Worm (Caenorhabditis elegans) whole organism, young adult: ENCODE data around the gene fbxa-112.

Experiments
- F10E7.11 ChIP-seq: sonication (generic microtip); optimal IDR thresholded peaks from 2 replicates; lab custom pipeline; 2017; ENCODE audit warnings: mild to moderate bottlenecking, missing genetic modification characterization, moderate library complexity, missing compliant biosample characterization
- F23B12.7 ChIP-seq: sonication (generic microtip); optimal IDR thresholded peaks from 2 replicates; lab custom pipeline; 2017; ENCODE audit warnings: missing genetic modification characterization, mild to moderate bottlenecking, missing compliant biosample characterization, antibody characterized with exemption, moderate library complexity; ENCODE audit not compliant: insufficient read depth
- F39B2.1 ChIP-seq: fragments of 200-800 bp; sonication (Bioruptor generic); IDR thresholded peaks from 2 replicates; pipeline ENCODE4 v1.3.6; 2022; ENCODE audit warnings: missing genetic modification reagents, missing genetic modification characterization, missing compliant biosample characterization
- F55B11.4 ChIP-seq: sonication (generic microtip); optimal IDR thresholded peaks from 2 replicates; lab custom pipeline; 2016; ENCODE audit warnings: missing compliant biosample characterization, missing genetic modification characterization, borderline replicate concordance; ENCODE audit not compliant: insufficient read depth
- F57A8.1 ChIP-seq: fragments of 200-800 bp; sonication (Bioruptor generic); optimal IDR thresholded peaks from 2 replicates; lab custom pipeline; 2018; ENCODE audit warnings: mild to moderate bottlenecking, missing genetic modification characterization, moderate library complexity, missing compliant biosample characterization
- K11D2.4 ChIP-seq: fragments of 200-800 bp; sonication (Bioruptor generic); IDR thresholded peaks from 2 replicates; pipeline ENCODE4 v1.3.6; 2022; ENCODE audit warnings: missing genetic modification reagents, missing genetic modification characterization, missing compliant biosample characterization
- K12H6.12 ChIP-seq: fragments of 200-800 bp; sonication (Bioruptor generic); optimal IDR thresholded peaks from 2 replicates; lab custom pipeline; 2018; ENCODE audit warnings: mild to moderate bottlenecking, missing genetic modification characterization, missing compliant biosample characterization
- Y56A3A.18 ChIP-seq: fragments of 200-800 bp; sonication (Bioruptor generic); IDR thresholded peaks from 2 replicates; pipeline ENCODE4 v1.3.6; 2022; ENCODE audit warnings: missing genetic modification reagents, missing genetic modification characterization, missing compliant biosample characterization
- Y79H2A.3 ChIP-seq: fragments of 200-800 bp; sonication (Bioruptor generic); conservative IDR thresholded peaks from 2 replicates; pipeline ENCODE4 v1.3.6; 2022; ENCODE audit warnings: missing genetic modification reagents, missing genetic modification characterization, missing compliant biosample characterization
- atf-7 ChIP-seq: sonication (generic microtip); optimal IDR thresholded peaks from 2 replicates; lab custom pipeline; 2017; ENCODE audit warnings: mild to moderate bottlenecking, missing genetic modification characterization, missing compliant biosample characterization
- athp-1 ChIP-seq: sonication (generic microtip); optimal IDR thresholded peaks from 2 replicates; lab custom pipeline; 2017; ENCODE audit warnings: mild to moderate bottlenecking, missing genetic modification characterization, missing compliant biosample characterization
- attf-3 ChIP-seq: fragments of 200-800 bp; sonication (Bioruptor generic); conservative IDR thresholded peaks from 2 replicates; pipeline ENCODE4 v1.3.6; 2022; ENCODE audit warnings: missing genetic modification reagents, missing genetic modification characterization, missing compliant biosample characterization
- attf-6 ChIP-seq: fragments of 200-800 bp; sonication (Bioruptor generic); IDR thresholded peaks from 2 replicates; pipeline ENCODE4 v1.3.6; 2022; ENCODE audit warnings: missing genetic modification reagents, missing genetic modification characterization, missing compliant biosample characterization
- ceh-27 ChIP-seq: fragments of 200-800 bp; sonication (Bioruptor generic); optimal IDR thresholded peaks from 2 replicates; lab custom pipeline; 2018; ENCODE audit warnings: mild to moderate bottlenecking, missing genetic modification characterization, moderate library complexity, missing compliant biosample characterization
- chd-7 ChIP-seq: sonication (generic microtip); optimal IDR thresholded peaks from 2 replicates; lab custom pipeline; 2016; ENCODE audit warnings: mild to moderate bottlenecking, missing genetic modification characterization, moderate library complexity, missing compliant biosample characterization
- dpl-1 ChIP-seq: fragments of 150-350 bp; optimal IDR thresholded peaks from 2 replicates; lab custom pipeline; 2014; ENCODE audit warnings: missing biosample characterization, missing genetic modification reagents, missing genetic modification characterization
- efl-1 ChIP-seq: fragments of 150-350 bp; optimal IDR thresholded peaks from 2 replicates; lab custom pipeline; 2014; ENCODE audit warnings: missing biosample characterization, missing genetic modification reagents, missing genetic modification characterization
- egl-44 ChIP-seq: fragments of 200-800 bp; sonication (Bioruptor generic); IDR thresholded peaks from 2 replicates; pipeline ENCODE4 v1.3.6; 2022; ENCODE audit warnings: missing genetic modification reagents, missing genetic modification characterization, missing compliant biosample characterization
- gei-17 ChIP-seq: fragments of 200-800 bp; sonication (Bioruptor generic); optimal IDR thresholded peaks from 2 replicates; lab custom pipeline; 2018; ENCODE audit warnings: mild to moderate bottlenecking, missing genetic modification characterization, missing compliant biosample characterization
- him-1 ChIP-seq: sonication (generic microtip); optimal IDR thresholded peaks from 2 replicates; lab custom pipeline; 2016; ENCODE audit warnings: missing genotype, missing genetic modification reagents, missing genetic modification characterization, missing compliant biosample characterization
- hmg-1.2 ChIP-seq: fragments of 200-800 bp; sonication (Bioruptor generic); IDR thresholded peaks from 2 replicates; pipeline ENCODE4 v1.3.6; 2022; ENCODE audit warnings: missing genetic modification reagents, missing genetic modification characterization, missing compliant biosample characterization
- hrde-1 ChIP-seq: sonication (generic microtip); optimal IDR thresholded peaks from 2 replicates; lab custom pipeline; 2016; ENCODE audit warnings: missing genetic modification characterization, mild to moderate bottlenecking, missing compliant biosample characterization, moderate library complexity, missing genotype, missing genetic modification reagents, borderline replicate concordance
- madf-3 ChIP-seq: fragments of 200-800 bp; sonication (Bioruptor generic); IDR thresholded peaks from 2 replicates; pipeline ENCODE4 v1.3.6; 2022; ENCODE audit warnings: missing genetic modification reagents, missing genetic modification characterization, missing compliant biosample characterization
- madf-6 ChIP-seq: fragments of 200-800 bp; sonication (Bioruptor generic); IDR thresholded peaks from 2 replicates; pipeline ENCODE4 v1.3.6; 2022; ENCODE audit warnings: missing genetic modification reagents, missing genetic modification characterization, missing compliant biosample characterization
- madf-8 ChIP-seq: fragments of 200-800 bp; sonication (Bioruptor generic); conservative IDR thresholded peaks from 2 replicates; pipeline ENCODE4 v1.3.6; 2022; ENCODE audit warnings: missing genetic modification reagents, missing genetic modification characterization, missing compliant biosample characterization
- mel-28 ChIP-seq: sonication (generic microtip); optimal IDR thresholded peaks from 2 replicates; lab custom pipeline; 2016; ENCODE audit warnings: borderline replicate concordance, mild to moderate bottlenecking, missing genetic modification characterization, missing compliant biosample characterization
- nfya-2 ChIP-seq: fragments of 200-800 bp; sonication (Bioruptor generic); IDR thresholded peaks from 2 replicates; pipeline ENCODE4 v1.3.6; 2022; ENCODE audit warnings: missing genetic modification reagents, missing genetic modification characterization, missing compliant biosample characterization
- nhr-179 ChIP-seq: sonication (generic microtip); optimal IDR thresholded peaks from 2 replicates; lab custom pipeline; 2016; ENCODE audit warnings: mild to moderate bottlenecking, missing genetic modification characterization, missing compliant biosample characterization
- pbrm-1 ChIP-seq: fragments of 200-800 bp; sonication (Bioruptor generic); IDR thresholded peaks from 2 replicates; pipeline ENCODE4 v1.3.6; 2022; ENCODE audit warnings: missing genetic modification reagents, missing genetic modification characterization, missing compliant biosample characterization
- pha-4 ChIP-seq: fragments of 150-350 bp; sonication (generic microtip); optimal IDR thresholded peaks from 2 replicates; lab custom pipeline; 2014; ENCODE audit warnings: missing biosample characterization, missing genetic modification reagents, missing genetic modification characterization
- sea-2 ChIP-seq: fragments of 200-800 bp; sonication (Bioruptor generic); IDR thresholded peaks from 2 replicates; pipeline ENCODE4 v1.3.6; 2022; ENCODE audit warnings: missing genetic modification characterization, missing compliant biosample characterization
- snpc-3.4 ChIP-seq: sonication (generic microtip); optimal IDR thresholded peaks from 2 replicates; lab custom pipeline; 2017; ENCODE audit warnings: missing genetic modification characterization, mild to moderate bottlenecking, missing compliant biosample characterization, antibody characterized with exemption, moderate library complexity, missing genotype, missing genetic modification reagents
- snpc-4 ChIP-seq, 5 experiments: fragments of 150-350 bp in 1 of 5; sonication (generic microtip) in 4 of 5; optimal IDR thresholded peaks; 2 replicates each; lab custom pipeline; 2014 to 2018; ENCODE audit warnings: missing genetic modification characterization in 5 of 5, missing biosample characterization in 3 of 5, antibody characterized with exemption in 2 of 5, mild to moderate bottlenecking in 2 of 5, missing compliant biosample characterization in 2 of 5, missing genotype in 2 of 5, moderate library complexity in 2 of 5, missing genetic modification reagents in 1 of 5
- sptf-2 ChIP-seq: fragments of 200-800 bp; sonication (Bioruptor generic); optimal IDR thresholded peaks from 2 replicates; lab custom pipeline; 2018; ENCODE audit warnings: mild to moderate bottlenecking, missing genetic modification characterization, missing compliant biosample characterization
- unc-62 ChIP-seq: fragments of 150-350 bp; optimal IDR thresholded peaks from 2 replicates; lab custom pipeline; 2014; ENCODE audit warnings: missing biosample characterization, missing genetic modification reagents, missing genetic modification characterization
- xnd-1 ChIP-seq: sonication (generic microtip); optimal IDR thresholded peaks from 2 replicates; lab custom pipeline; 2016; ENCODE audit warnings: missing genotype, missing genetic modification reagents, missing genetic modification characterization, missing compliant biosample characterization
- ztf-6 ChIP-seq: fragments of 200-800 bp; sonication (Bioruptor generic); IDR thresholded peaks from 2 replicates; pipeline ENCODE4 v1.3.6; 2022; ENCODE audit warnings: missing genetic modification reagents, missing genetic modification characterization, missing compliant biosample characterization

fbxa-112 gene

DNA sequence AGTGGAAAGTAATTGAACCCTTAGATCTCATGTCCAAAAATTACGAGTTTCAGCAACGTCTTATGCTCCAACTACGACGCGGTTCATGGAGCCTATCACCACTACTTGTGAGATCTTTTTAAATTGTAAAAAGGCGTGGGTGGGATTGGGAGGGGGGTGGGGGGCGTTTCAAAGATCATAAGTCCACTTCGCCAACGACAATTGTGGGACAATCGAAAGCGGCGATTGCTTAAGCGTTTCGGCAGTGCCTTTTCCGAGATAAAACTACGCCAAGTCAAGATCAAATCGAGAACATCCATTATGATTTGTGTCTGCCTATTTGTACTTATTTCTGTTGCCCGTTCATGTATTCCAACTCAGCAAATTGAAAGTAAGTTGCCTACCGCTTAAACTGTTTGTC, 8.3 kb upstream of the fbxa-112 start, which contains the start of gene clec-239:
clec-239 (plus strand) TSS at position 301 of the 400 bp plus-strand sequence.
- TF ChIP-seq ztf-6 (GFP tag; lab: Robert Waterston, UW) (no peak), chd-7 (tag; lab: Kevin White, UChicago) (no peak), hrde-1 (no peak), unc-62 (GFP tag; lab: Kevin White, UChicago) (no peak), mel-28 (tag; lab: Kevin White, UChicago) (no peak), nhr-179 (tag; lab: Kevin White, UChicago) (no peak)

DNA sequence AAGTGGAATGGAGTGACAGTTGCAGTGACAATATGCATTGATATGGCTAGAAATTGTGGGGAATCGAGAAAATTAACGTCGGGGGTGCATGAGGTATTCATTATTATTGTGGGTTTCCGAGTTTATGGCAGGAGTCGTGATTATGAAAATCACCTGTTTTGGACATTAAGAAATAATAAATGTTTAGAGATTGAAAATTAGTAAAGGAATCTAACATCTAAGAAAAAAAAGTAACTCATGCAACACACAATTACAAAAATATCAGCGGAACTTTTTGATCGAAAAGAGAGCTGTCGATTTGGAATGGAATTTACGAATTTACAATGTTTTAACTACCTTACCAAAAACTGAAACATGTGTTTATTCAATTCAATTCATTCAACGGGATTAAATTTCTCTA, 6.9 kb upstream of the fbxa-112 start, which contains the start of gene srh-206:
srh-206 (minus strand) TSS at position 101 of the 400 bp plus-strand sequence.
- TF ChIP-seq F23B12.7 (tag; lab: Kevin White, UChicago) (no peak), pha-4 (tag; lab: Kevin White, UChicago) (no peak), pbrm-1 (no peak), sea-2 (no peak), egl-44 (no peak), him-1 (tag; lab: Kevin White, UChicago) (no peak), hmg-1.2 (GFP tag; lab: Robert Waterston, UW) (no peak), atf-7 (tag; lab: Kevin White, UChicago) (no peak), K12H6.12 (no peak), attf-3 (GFP tag; lab: Robert Waterston, UW) (no peak), F10E7.11 (tag; lab: Kevin White, UChicago) (no peak), Y56A3A.18 (GFP tag; lab: Robert Waterston, UW) (no peak), gei-17 (GFP tag; lab: Kevin White, UChicago) (no peak)
- TF ChIP-seq, all 124 proteins: peak for 0

DNA sequence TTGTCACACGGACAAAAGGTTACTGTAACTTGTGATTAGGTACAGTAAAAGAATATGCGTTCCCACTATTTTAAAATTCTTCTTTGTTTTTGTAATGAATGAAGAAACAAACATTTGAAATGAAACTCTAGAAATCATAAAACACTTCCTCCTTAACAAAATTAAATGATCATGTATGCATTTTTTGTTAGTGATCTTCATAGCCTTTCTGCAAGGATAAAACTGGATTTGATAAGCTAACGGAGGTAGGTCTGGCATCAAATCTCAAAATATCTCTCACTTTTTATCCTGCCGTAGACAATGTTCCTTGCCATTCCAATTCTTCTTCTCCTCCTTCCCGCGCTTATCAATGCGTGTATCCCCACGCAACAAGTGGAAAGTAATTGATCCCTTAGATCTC, 3.6 kb upstream of the fbxa-112 start, which contains the start of gene clec-238:
clec-238 (plus strand) TSS at position 301 of the 400 bp plus-strand sequence.
- TF ChIP-seq ceh-27 (GFP tag; lab: Kevin White, UChicago) = no peak
- TF ChIP-seq athp-1 (tag; lab: Kevin White, UChicago) = no peak
- no peak for TF ChIP-seq hrde-1
- no peak for TF ChIP-seq attf-3 (GFP tag; lab: Robert Waterston, UW)
- TF ChIP-seq K11D2.4 (GFP tag; lab: Robert Waterston, UW) = no peak
- no peak for TF ChIP-seq sptf-2 (GFP tag; lab: Kevin White, UChicago)
- TF ChIP-seq F55B11.4 (tag; lab: Kevin White, UChicago) = no peak
- no peak for TF ChIP-seq him-1 (tag; lab: Kevin White, UChicago)
- no peak for TF ChIP-seq ztf-6 (GFP tag; lab: Robert Waterston, UW)
- TF ChIP-seq attf-6 (GFP tag; lab: Robert Waterston, UW) = no peak
- TF ChIP-seq F39B2.1 = no peak
- no peak for TF ChIP-seq snpc-3.4 (tag; lab: Kevin White, UChicago)
- TF ChIP-seq nfya-2 (GFP tag; lab: Robert Waterston, UW) = no peak
- no peak for TF ChIP-seq madf-6
- TF ChIP-seq gei-17 (GFP tag; lab: Kevin White, UChicago) = no peak

DNA sequence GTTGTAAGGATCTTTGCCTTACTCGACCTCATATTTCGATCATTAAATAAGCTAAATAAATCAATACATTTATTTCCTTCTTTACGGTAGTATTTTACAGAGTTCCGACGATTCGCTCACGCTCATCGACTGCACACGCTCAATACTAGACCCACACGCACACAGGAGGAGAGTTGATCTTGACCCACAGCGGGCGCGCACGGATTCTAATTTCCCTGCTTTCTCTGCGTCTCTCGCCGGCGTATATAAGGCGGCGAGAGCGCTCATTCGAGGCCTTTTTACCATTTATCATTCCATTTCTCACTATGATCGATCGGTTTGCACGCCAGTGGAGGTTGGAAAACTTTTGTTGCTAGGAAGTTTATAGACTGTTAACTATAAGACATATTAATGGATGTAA, 2.1 kb upstream of the fbxa-112 start:
- TF ChIP-seq madf-8 (GFP tag; lab: Robert Waterston, UW) (peak; percentile 78), attf-6 (GFP tag; lab: Robert Waterston, UW) (peak; percentile 78), Y79H2A.3 (GFP tag; lab: Robert Waterston, UW) (no peak), xnd-1 (tag; lab: Kevin White, UChicago) (peak; percentile 84), snpc-4 (GFP tag; optimal IDR thresholded peaks at IDR 0.05; lab: Kevin White, UChicago) (no peak), snpc-4 (tag; optimal IDR thresholded peaks at IDR 0.05; lab: Kevin White, UChicago) (peak in 1 of 4 experiments; percentile 40), efl-1 (GFP tag; lab: Kevin White, UChicago) (peak; percentile 79), dpl-1 (GFP tag; lab: Kevin White, UChicago) (peak; percentile 38), madf-3 (GFP tag; lab: Robert Waterston, UW) (0 out of 2 replicates have a peak, but pooled peaks have one; percentile 42), F57A8.1 (GFP tag; lab: Kevin White, UChicago) (no peak), madf-6 (peak; percentile 90)
- TF ChIP-seq, all 124 proteins: peak for 8
